Fruit fly (Drosophila melanogaster): ENCODE results near the gene CG7692.

- TF ChIP-seq psq (optimal IDR thresholded peaks at IDR 0.05), result no peak
- no peak for TF ChIP-seq ttk (optimal IDR thresholded peaks at IDR 0.05)
These were observed 7.0 kb upstream of the CG7692 start, which contains the start of gene brv2 for dm6 chr3L:17344596-17344995.

All from Kc167 (cell line).